Worm (Caenorhabditis elegans): ENCODE measurements around the gene K11H12.4.
A peak's percentile ranks its signal among the peaks of the same experiment; 100 is the strongest.

The K11H12.4 gene

ce11 chrIV:657932-658331, 17.8 kb downstream of the K11H12.4 start (continued):
- TF ChIP-seq pha-4 (tag; optimal IDR thresholded peaks at IDR 0.05) (no peak), aptf-2 (GFP tag; conservative IDR thresholded peaks at IDR 0.05) (no peak), F10E7.11 (tag; optimal IDR thresholded peaks at IDR 0.05) (no peak), T26A5.8 (tag; optimal IDR thresholded peaks at IDR 0.05) (peak; percentile 69), snpc-3.4 (tag; optimal IDR thresholded peaks at IDR 0.05) (peak; percentile 87), Y95B8A.8 (GFP tag; IDR thresholded peaks at IDR 0.05) (peak; percentile 57; the same call in 1 of the 2 replicates), madf-3 (GFP tag; IDR thresholded peaks at IDR 0.05) (no peak), F39B2.1 (GFP tag; IDR thresholded peaks at IDR 0.05) (0 out of 2 replicates have a peak, but pooled peaks have one; percentile 26), C06A6.2 (GFP tag; conservative IDR thresholded peaks at IDR 0.05) (no peak), efl-1 (GFP tag; optimal IDR thresholded peaks at IDR 0.05) (no peak), F33H1.4 (GFP tag; IDR thresholded peaks at IDR 0.05) (peak; percentile 46), lin-26 (GFP tag; IDR thresholded peaks at IDR 0.05) (peak; percentile 66), hlh-26 (GFP tag; conservative IDR thresholded peaks at IDR 0.05) (no peak), Y79H2A.3 (GFP tag; conservative IDR thresholded peaks at IDR 0.05) (no peak), rpc-1 (optimal IDR thresholded peaks at IDR 0.05) (peak; percentile 42), rpc-1 (tag; optimal IDR thresholded peaks at IDR 0.05) (peak; percentile 66), somi-1 (GFP tag; optimal IDR thresholded peaks at IDR 0.05) (no peak), nhr-120 (GFP tag; IDR thresholded peaks at IDR 0.05) (no peak), cebp-1 (GFP tag; IDR thresholded peaks at IDR 0.05) (0 out of 2 replicates have a peak, but pooled peaks have one; percentile 42), cebp-1 (tag; optimal IDR thresholded peaks at IDR 0.05) (peak; percentile 66), repo-1 (tag; optimal IDR thresholded peaks at IDR 0.05) (peak; percentile 41), hsf-1 (GFP tag; IDR thresholded peaks at IDR 0.05) (peak; percentile 63), madf-10 (tag; optimal IDR thresholded peaks at IDR 0.05) (no peak), K12H6.12 (tag; optimal IDR thresholded peaks at IDR 0.05) (no peak), lir-1 (GFP tag; conservative IDR thresholded peaks at IDR 0.05) (no peak; the same call in 1 of the 2 replicates), zim-3 (tag; optimal IDR thresholded peaks at IDR 0.05) (peak; percentile 46), ztf-25 (GFP tag; IDR thresholded peaks at IDR 0.05) (0 out of 2 replicates have a peak, but pooled peaks have one; percentile 21), fkh-3 (tag; optimal IDR thresholded peaks at IDR 0.05) (no peak), snpc-4 (GFP tag; optimal IDR thresholded peaks at IDR 0.05) (peak; percentile 94), snpc-4 (tag; optimal IDR thresholded peaks at IDR 0.05) (peak; percentile 97 to 98 (median 98)), ekl-4 (GFP tag; IDR thresholded peaks at IDR 0.05) (peak; percentile 80), him-1 (tag; optimal IDR thresholded peaks at IDR 0.05) (no peak), chd-7 (tag; optimal IDR thresholded peaks at IDR 0.05) (peak; percentile 4), nfyb-1 (GFP tag; IDR thresholded peaks at IDR 0.05) (peak; percentile 76)

DNA sequence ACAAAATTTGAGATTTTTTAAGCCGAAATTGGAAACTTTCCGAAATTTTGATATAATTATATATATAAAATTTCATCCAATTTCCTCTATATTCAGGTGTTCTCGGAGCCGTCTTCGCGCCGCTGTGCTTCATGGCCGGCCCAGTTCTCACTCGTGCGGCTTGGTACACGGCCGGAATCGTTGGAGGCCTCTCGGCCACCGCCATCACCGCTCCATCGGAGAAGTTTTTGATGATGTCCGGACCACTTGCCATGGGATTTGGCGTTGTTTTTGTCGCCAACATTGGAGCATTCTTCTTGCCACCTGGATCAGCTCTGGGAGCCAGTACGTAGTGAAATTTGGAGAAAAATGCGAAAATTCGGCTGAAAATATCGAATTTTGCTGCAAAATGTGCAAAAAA, 18.6 kb downstream of the K11H12.4 start:
- peak; percentile 78 for TF ChIP-seq zfh-2 (GFP tag; conservative IDR thresholded peaks at IDR 0.05)
- TF ChIP-seq ceh-58 (GFP tag; IDR thresholded peaks at IDR 0.05), result 0 out of 2 replicates have a peak, but pooled peaks have one; percentile 50
- TF ChIP-seq repo-1 (tag; optimal IDR thresholded peaks at IDR 0.05), result peak; percentile 14
- no peak for TF ChIP-seq chd-7 (tag; optimal IDR thresholded peaks at IDR 0.05)

DNA sequence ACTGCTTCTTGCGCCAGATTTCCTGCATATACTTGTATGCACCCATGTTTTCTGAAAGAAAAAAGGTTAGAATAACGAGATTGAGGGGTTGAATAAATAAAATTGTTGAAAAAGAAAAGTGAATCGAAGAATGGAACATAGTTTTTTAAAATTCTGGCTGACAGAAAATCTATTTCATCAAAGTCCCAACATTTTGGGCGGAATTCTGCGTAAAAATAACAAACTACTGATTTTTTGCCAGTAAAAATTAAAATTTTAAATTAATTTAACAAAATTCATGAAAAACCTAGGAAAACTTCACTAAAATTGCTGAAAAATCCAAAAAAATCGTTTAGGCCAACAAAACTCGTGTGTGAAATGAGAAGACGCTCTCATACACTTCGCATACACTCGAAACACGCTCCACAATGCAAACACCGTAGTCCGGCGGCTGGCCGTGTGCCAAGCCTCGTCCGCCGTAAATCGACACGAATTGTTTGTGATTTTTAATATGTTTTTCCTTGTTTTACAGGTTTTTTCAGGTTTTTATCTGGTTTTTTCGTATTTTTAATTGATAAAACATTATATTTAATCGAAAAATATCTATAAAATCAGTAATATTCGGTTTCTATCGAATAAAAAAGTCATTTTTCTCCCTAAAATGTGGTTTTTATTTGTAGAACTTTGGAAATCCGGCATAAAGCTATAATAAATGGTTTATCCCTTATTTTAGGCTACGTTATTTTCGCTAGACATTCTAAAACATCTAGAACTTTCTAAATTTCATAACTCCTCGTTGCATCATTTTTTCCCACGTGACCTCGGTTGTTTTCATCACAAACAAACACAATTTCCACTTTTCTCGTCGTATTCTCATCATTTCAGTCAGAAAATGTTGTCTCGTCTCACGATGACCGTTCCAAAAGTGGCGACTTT, 20.9 kb downstream of the K11H12.4 start, which contains the start of the genes rpl-15 and K11H12.8:
Gene rpl-15, minus strand, starts transcription at position 51 of the 915 bp plus-strand sequence.
Gene K11H12.8, plus strand, starts transcription at position 865 of the 915 bp plus-strand sequence.
- TF ChIP-seq F22D6.2 (tag; optimal IDR thresholded peaks at IDR 0.05) (no peak), nhr-80 (tag; optimal IDR thresholded peaks at IDR 0.05) (peak; percentile 99), nfya-1 (tag; optimal IDR thresholded peaks at IDR 0.05; ENCODE audit: borderline replicate concordance, insufficient read depth) (no peak), ceh-58 (GFP tag; IDR thresholded peaks at IDR 0.05) (0 out of 2 replicates have a peak, but pooled peaks have one; percentile 90), attf-6 (GFP tag; IDR thresholded peaks at IDR 0.05) (peak; percentile 92), egrh-3 (GFP tag; IDR thresholded peaks at IDR 0.05) (peak; percentile 92), let-607 (tag; optimal IDR thresholded peaks at IDR 0.05) (peak; percentile 95 to 97), somi-1 (GFP tag; optimal IDR thresholded peaks at IDR 0.05) (peak; percentile 100), B0261.1 (tag; optimal IDR thresholded peaks at IDR 0.05) (peak; percentile 58), ceh-100 (GFP tag; IDR thresholded peaks at IDR 0.05) (peak; percentile 94), egl-18 (GFP tag; IDR thresholded peaks at IDR 0.05) (peak; percentile 99), ztf-22 (GFP tag; optimal IDR thresholded peaks at IDR 0.05) (peak; percentile 100)

Data from whole organism, young adult.